Fruit fly (Drosophila melanogaster) whole organism, wandering third instar larva: ENCODE results near the gene sinah.

Source experiments
- Abd-B ChIP-seq: fragments of >200 bp; optimal IDR thresholded peaks from 2 replicates; lab custom pipeline; 2017; ENCODE audit warnings: missing biosample characterization, missing genetic modification characterization
- CG32264 ChIP-seq: fragments of 200-800 bp; sonication (Bioruptor generic); optimal IDR thresholded peaks from 2 replicates; lab custom pipeline; 2016; ENCODE audit warnings: missing biosample characterization, missing genetic modification characterization
- CG9705 ChIP-seq: fragments of 200-800 bp; sonication (Bioruptor generic); optimal IDR thresholded peaks from 2 replicates; lab custom pipeline; 2018; ENCODE audit warnings: missing biosample characterization, mild to moderate bottlenecking, missing genetic modification characterization
- CrebA ChIP-seq: fragments of 200-800 bp; sonication (Bioruptor generic); optimal IDR thresholded peaks from 2 replicates; lab custom pipeline; 2016; ENCODE audit warnings: missing biosample characterization, mild to moderate bottlenecking, missing genetic modification characterization, borderline replicate concordance
- Dfd ChIP-seq: fragments of >200 bp; optimal IDR thresholded peaks from 2 replicates; lab custom pipeline; 2017; ENCODE audit warnings: missing biosample characterization, missing genetic modification characterization
- GATAd ChIP-seq: sonication (Bioruptor generic); optimal IDR thresholded peaks from 2 replicates; lab custom pipeline; 2016; ENCODE audit warnings: missing biosample characterization, missing genetic modification characterization
- HLH106 ChIP-seq: fragments of 200-800 bp; optimal IDR thresholded peaks from 3 replicates; lab custom pipeline; 2019; ENCODE audit warnings: missing biosample characterization, mild to moderate bottlenecking, missing genetic modification characterization, moderate library complexity
- Hr78 ChIP-seq: fragments of >200 bp; optimal IDR thresholded peaks from 2 replicates; lab custom pipeline; 2017; ENCODE audit warnings: missing biosample characterization, missing genetic modification characterization
- Jra ChIP-seq: sonication (Bioruptor generic); optimal IDR thresholded peaks from 2 replicates; lab custom pipeline; 2016; ENCODE audit warnings: missing biosample characterization, missing genetic modification characterization
- Mio ChIP-seq: sonication (Bioruptor generic); optimal IDR thresholded peaks from 2 replicates; lab custom pipeline; 2016; ENCODE audit warnings: missing biosample characterization, missing genetic modification characterization
- Myc ChIP-seq: fragments of >200 bp; optimal IDR thresholded peaks from 2 replicates; lab custom pipeline; 2017
- N ChIP-seq: fragments of >200 bp; optimal IDR thresholded peaks from 2 replicates; lab custom pipeline; 2018; ENCODE audit warnings: missing biosample characterization, missing external identifiers, missing genetic modification characterization
- OdsH ChIP-seq: fragments of 200-800 bp; sonication (Bioruptor generic); optimal IDR thresholded peaks from 2 replicates; lab custom pipeline; 2016; ENCODE audit warnings: missing biosample characterization, mild to moderate bottlenecking, missing genetic modification characterization
- Sp1 ChIP-seq: fragments of 200-800 bp; sonication (Bioruptor generic); optimal IDR thresholded peaks from 3 replicates; lab custom pipeline; 2019; ENCODE audit warnings: missing biosample characterization, mild to moderate bottlenecking, missing genetic modification characterization, moderate library complexity
- br ChIP-seq: fragments of 200-800 bp; sonication (Bioruptor generic); optimal IDR thresholded peaks from 2 replicates; lab custom pipeline; 2016; ENCODE audit warnings: missing biosample characterization, missing genetic modification characterization
- brk ChIP-seq: fragments of 200-800 bp; sonication (Bioruptor generic); optimal IDR thresholded peaks from 2 replicates; lab custom pipeline; 2016; ENCODE audit warnings: missing biosample characterization, mild to moderate bottlenecking, missing genetic modification characterization
- dl ChIP-seq, 2 experiments: fragments of 175-275, 200-275 bp in 1 of 2; fragments of 200-275 bp in 1 of 2; sonication (Bioruptor generic); optimal IDR thresholded peaks; lab custom pipeline; 2018; ENCODE audit warnings: mild to moderate bottlenecking in 2 of 2, missing biosample characterization in 2 of 2, missing genetic modification characterization in 2 of 2, moderate library complexity in 2 of 2; ENCODE audit not compliant: partially characterized antibody in 2 of 2, insufficient read depth in 1 of 2
- dmrt93B ChIP-seq: fragments of 200-800 bp; sonication (Bioruptor generic); optimal IDR thresholded peaks from 2 replicates; lab custom pipeline; 2018; ENCODE audit warnings: missing biosample characterization, mild to moderate bottlenecking, missing genetic modification characterization
- dsf ChIP-seq: sonication (Bioruptor generic); optimal IDR thresholded peaks from 2 replicates; lab custom pipeline; 2016; ENCODE audit warnings: missing biosample characterization, missing genetic modification characterization, borderline replicate concordance
- ey ChIP-seq: fragments of 200-800 bp; sonication (Bioruptor generic); optimal IDR thresholded peaks from 2 replicates; lab custom pipeline; 2016; ENCODE audit warnings: missing biosample characterization, missing genetic modification characterization
- foxo ChIP-seq, 2 experiments: fragments of 200-800 bp; sonication (Bioruptor generic); optimal IDR thresholded peaks; 2 replicates in 1 of 2; 3 replicates in 1 of 2; lab custom pipeline; 2016 to 2017; ENCODE audit warnings: missing biosample characterization in 2 of 2, missing genetic modification characterization in 2 of 2
- fru ChIP-seq: fragments of 200-800 bp; sonication (Bioruptor generic); optimal IDR thresholded peaks from 3 replicates; lab custom pipeline; 2016; ENCODE audit warnings: missing biosample characterization, mild to moderate bottlenecking, missing genetic modification characterization
- h ChIP-seq: fragments of 200-800 bp; sonication (Bioruptor generic); optimal IDR thresholded peaks from 3 replicates; lab custom pipeline; 2016; ENCODE audit warnings: missing biosample characterization, mild to moderate bottlenecking, missing genetic modification characterization
- jim ChIP-seq: fragments of 175-275, 200-325 bp; sonication (Bioruptor generic); optimal IDR thresholded peaks from 2 replicates; lab custom pipeline; 2016; ENCODE audit warnings: missing biosample characterization, mild to moderate bottlenecking, missing genetic modification characterization
- psq ChIP-seq: fragments of 200-800 bp; sonication (Bioruptor generic); optimal IDR thresholded peaks from 3 replicates; lab custom pipeline; 2017; ENCODE audit warnings: missing biosample characterization, mild to moderate bottlenecking, missing genetic modification characterization, moderate library complexity
- rgr ChIP-seq: fragments of 200-800 bp; sonication (Bioruptor generic); optimal IDR thresholded peaks from 3 replicates; lab custom pipeline; 2016; ENCODE audit warnings: missing biosample characterization, mild to moderate bottlenecking, missing genetic modification characterization
- sage ChIP-seq: fragments of 200-800 bp; sonication (Bioruptor generic); optimal IDR thresholded peaks from 2 replicates; lab custom pipeline; 2016; ENCODE audit warnings: missing biosample characterization, mild to moderate bottlenecking, missing genetic modification characterization
- sv ChIP-seq: fragments of 200-800 bp; sonication (Bioruptor generic); optimal IDR thresholded peaks from 3 replicates; lab custom pipeline; 2016; ENCODE audit warnings: missing biosample characterization, missing genetic modification characterization
- tai ChIP-seq: sonication (Bioruptor generic); optimal IDR thresholded peaks from 2 replicates; lab custom pipeline; 2016; ENCODE audit warnings: missing biosample characterization, missing genetic modification characterization
- woc ChIP-seq: sonication (Bioruptor generic); optimal IDR thresholded peaks from 2 replicates; lab custom pipeline; 2016; ENCODE audit warnings: missing biosample characterization, mild to moderate bottlenecking, missing genetic modification characterization

Gene sinah

DNA sequence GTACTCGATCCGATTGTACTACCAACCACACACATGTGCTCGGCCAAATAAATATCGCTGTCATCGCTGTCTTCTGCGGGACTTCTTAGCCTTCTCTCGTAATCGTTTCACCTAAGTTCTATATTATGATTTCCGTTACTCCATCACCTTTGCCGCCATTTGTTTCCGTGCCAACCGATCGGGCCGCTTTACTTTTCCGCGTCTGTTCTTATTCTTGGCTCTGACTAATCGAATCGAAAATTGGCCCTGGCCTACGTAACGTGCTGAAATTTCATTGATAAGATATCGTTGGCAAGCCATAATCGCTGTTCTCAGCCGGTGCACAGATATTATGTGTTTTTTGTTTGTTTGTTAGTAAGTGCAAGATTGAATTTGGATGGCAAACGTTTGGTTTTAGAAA, 8.3 kb downstream of the sinah start:
- no peak for TF ChIP-seq ey
- no peak for TF ChIP-seq Dfd (GFP tag; lab: Kevin White, UChicago)
- TF ChIP-seq HLH106 (tag; lab: Kevin White, UChicago) = no peak
- TF ChIP-seq brk (GFP tag; lab: Kevin White, UChicago) = no peak
- no peak for TF ChIP-seq h (GFP tag; lab: Kevin White, UChicago)
- no peak for TF ChIP-seq CG9705 (GFP tag; lab: Kevin White, UChicago)
- TF ChIP-seq sage = no peak
- no peak for TF ChIP-seq dmrt93B (GFP tag; lab: Kevin White, UChicago)
- TF ChIP-seq tai (GFP tag; lab: Kevin White, UChicago) = no peak
- TF ChIP-seq jim (GFP tag; lab: Kevin White, UChicago) = no peak
- no peak for TF ChIP-seq Abd-B
- TF ChIP-seq Hr78 = no peak
- TF ChIP-seq CG32264 (GFP tag; lab: Kevin White, UChicago) = no peak
- no peak for TF ChIP-seq dl (GFP tag; optimal IDR thresholded peaks at IDR 0.05; lab: Kevin White, UChicago; ENCODE audit: insufficient read depth in 1 of 2, partially characterized antibody in 2 of 2)
- TF ChIP-seq foxo (GFP tag; optimal IDR thresholded peaks at IDR 0.05; lab: Kevin White, UChicago) = no peak
- no peak for TF ChIP-seq psq
- TF ChIP-seq Myc (lab: Kevin White, UChicago) = no peak

DNA sequence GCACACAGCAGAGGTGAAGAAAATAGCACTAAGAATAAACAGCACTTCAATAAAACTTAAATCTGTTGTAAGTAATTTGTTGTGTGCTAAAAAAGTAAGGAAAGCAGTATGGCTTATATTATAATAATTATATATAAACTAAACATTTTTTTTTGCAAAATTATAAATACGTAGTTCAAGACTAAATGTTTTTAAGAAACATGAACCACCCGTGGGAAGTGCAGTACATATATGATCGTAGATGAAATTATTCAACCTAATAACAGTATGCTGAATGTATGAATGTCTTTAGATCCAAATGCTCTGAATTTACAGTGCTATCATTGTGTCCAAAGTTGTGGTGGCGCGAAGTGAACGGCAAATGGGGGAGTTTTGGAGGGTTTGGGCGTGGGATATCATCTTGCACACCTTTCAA, 11.8 kb downstream of the sinah start:
- TF ChIP-seq Sp1 (GFP tag; lab: Kevin White, UChicago) (peak; percentile 12), OdsH (GFP tag; lab: Kevin White, UChicago) (peak; percentile 18), rgr (peak; percentile 10), dmrt93B (GFP tag; lab: Kevin White, UChicago) (no peak), psq (peak; percentile 17), br (no peak), foxo (GFP tag; optimal IDR thresholded peaks at IDR 0.05; lab: Kevin White, UChicago) (peak in 1 of 2 experiments; percentile 7), CG32264 (GFP tag; lab: Kevin White, UChicago) (no peak), HLH106 (tag; lab: Kevin White, UChicago) (no peak)

DNA sequence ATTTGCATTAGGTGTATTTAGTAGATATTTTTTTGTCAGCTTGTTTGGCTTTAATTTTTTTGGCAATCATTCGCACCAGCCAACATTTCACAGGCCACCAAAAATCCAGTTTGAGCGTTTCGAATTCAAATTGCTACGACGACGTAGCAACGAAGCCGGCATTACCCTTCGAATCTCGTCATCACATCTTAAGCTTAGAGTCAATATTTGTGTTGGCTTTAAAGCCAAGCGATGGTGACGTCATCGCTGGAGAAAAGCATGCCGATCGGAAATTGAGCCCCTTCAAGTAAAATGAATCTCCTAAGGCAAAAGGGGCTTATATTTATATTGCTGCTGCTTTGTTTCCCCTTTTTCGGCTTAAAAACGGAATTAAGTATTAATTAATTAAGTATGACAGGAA, 12.8 kb downstream of the sinah start:
- TF ChIP-seq OdsH (GFP tag; lab: Kevin White, UChicago) (no peak), rgr (no peak)

DNA sequence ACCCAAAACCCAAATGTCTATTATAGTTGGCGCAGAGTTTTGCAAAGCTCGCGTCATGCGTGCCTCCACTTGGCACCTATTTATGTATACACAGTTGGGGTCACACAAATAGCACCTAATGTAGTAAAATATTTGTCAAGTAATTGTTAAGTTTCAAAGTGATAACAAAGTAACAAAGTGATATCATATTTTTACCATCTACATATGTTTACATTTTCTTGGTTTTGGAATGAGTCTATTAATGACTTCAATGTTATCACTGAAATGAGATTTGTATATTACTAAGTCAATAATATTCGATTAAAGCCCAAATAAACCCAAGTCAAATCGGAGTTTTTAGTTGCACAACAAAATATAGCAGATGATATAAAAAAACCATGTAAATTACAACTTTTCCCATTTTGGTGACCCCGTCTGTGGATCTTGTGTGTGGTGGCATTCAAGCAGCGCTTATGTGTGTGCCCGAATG, 13.6 kb downstream of the sinah start:
- TF ChIP-seq fru (peak; percentile 34), foxo (GFP tag; optimal IDR thresholded peaks at IDR 0.05; lab: Kevin White, UChicago) (peak in 1 of 2 experiments; percentile 28), Mio (GFP tag; lab: Kevin White, UChicago) (no peak), brk (GFP tag; lab: Kevin White, UChicago) (no peak), rgr (peak; percentile 14), h (GFP tag; lab: Kevin White, UChicago) (peak; percentile 40), psq (peak; percentile 25), Sp1 (GFP tag; lab: Kevin White, UChicago) (no peak), CrebA (GFP tag; lab: Kevin White, UChicago) (no peak), woc (GFP tag; lab: Kevin White, UChicago) (peak; percentile 33), sv (GFP tag; lab: Kevin White, UChicago) (peak; percentile 72), br (peak; percentile 23), dmrt93B (GFP tag; lab: Kevin White, UChicago) (no peak), OdsH (GFP tag; lab: Kevin White, UChicago) (peak; percentile 47), Jra (GFP tag; lab: Kevin White, UChicago) (no peak), Hr78 (no peak), N (GFP tag; lab: Kevin White, UChicago) (no peak), dsf (GFP tag; lab: Kevin White, UChicago) (no peak), ey (peak; percentile 37)

DNA sequence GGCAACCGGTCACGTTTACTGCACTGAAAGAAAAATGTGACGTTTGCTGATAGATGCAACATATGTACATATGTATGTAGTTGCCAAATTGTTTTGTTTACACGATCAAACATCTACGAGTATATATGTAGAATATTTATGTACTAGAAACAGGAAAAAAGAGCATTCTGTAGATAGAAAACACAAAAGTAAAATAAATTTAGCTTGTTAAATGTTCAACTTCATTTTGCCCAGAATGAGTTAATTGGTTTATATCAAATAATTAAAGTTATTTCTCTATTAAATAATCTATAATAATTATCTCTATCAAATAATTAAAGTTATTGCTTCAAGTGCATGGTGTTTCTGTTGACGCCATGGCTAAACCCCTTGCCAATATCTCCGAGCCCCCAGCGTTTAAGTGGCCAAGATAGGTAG, 14.3 kb downstream of the sinah start:
- TF ChIP-seq foxo (GFP tag; optimal IDR thresholded peaks at IDR 0.05; lab: Kevin White, UChicago) (no peak), fru (no peak), HLH106 (tag; lab: Kevin White, UChicago) (no peak), woc (GFP tag; lab: Kevin White, UChicago) (no peak), Jra (GFP tag; lab: Kevin White, UChicago) (no peak), GATAd (GFP tag; lab: Kevin White, UChicago) (no peak), sage (no peak), dsf (GFP tag; lab: Kevin White, UChicago) (no peak), Mio (GFP tag; lab: Kevin White, UChicago) (no peak)
- TF ChIP-seq, all 38 proteins: peak for 0
